Worm (Caenorhabditis elegans) whole organism, late embryonic: ENCODE results near the gene K07F5.6.
"Not testable (repeated sequence)": the region's sequence is repeated elsewhere in the genome, so short reads cannot be mapped to it uniquely, and the experiment has no call there.

Experiments
- ceh-14 ChIP-seq: sonication (generic microtip); optimal IDR thresholded peaks from 2 replicates; lab custom pipeline; 2016; ENCODE audit warnings: missing genotype, missing genetic modification characterization, missing compliant biosample characterization
- elt-2 ChIP-seq: sonication (generic microtip); optimal IDR thresholded peaks from 2 replicates; lab custom pipeline; 2016; ENCODE audit warnings: missing genetic modification reagents, missing genetic modification characterization, missing compliant biosample characterization
- ets-4 ChIP-seq: sonication (generic microtip); optimal IDR thresholded peaks from 2 replicates; lab custom pipeline; 2016; ENCODE audit warnings: missing genetic modification characterization, missing compliant biosample characterization
- fkh-6 ChIP-seq: sonication (generic microtip); optimal IDR thresholded peaks from 2 replicates; lab custom pipeline; 2016; ENCODE audit warnings: missing genetic modification characterization, missing compliant biosample characterization
- lin-11 ChIP-seq: fragments of 200-800 bp; sonication (Bioruptor generic); optimal IDR thresholded peaks from 2 replicates; lab custom pipeline; 2018; ENCODE audit warnings: mild to moderate bottlenecking, missing genetic modification characterization, missing compliant biosample characterization
- pqm-1 ChIP-seq: sonication (generic microtip); optimal IDR thresholded peaks from 2 replicates; lab custom pipeline; 2016; ENCODE audit warnings: missing genetic modification characterization, missing compliant biosample characterization

DNA sequence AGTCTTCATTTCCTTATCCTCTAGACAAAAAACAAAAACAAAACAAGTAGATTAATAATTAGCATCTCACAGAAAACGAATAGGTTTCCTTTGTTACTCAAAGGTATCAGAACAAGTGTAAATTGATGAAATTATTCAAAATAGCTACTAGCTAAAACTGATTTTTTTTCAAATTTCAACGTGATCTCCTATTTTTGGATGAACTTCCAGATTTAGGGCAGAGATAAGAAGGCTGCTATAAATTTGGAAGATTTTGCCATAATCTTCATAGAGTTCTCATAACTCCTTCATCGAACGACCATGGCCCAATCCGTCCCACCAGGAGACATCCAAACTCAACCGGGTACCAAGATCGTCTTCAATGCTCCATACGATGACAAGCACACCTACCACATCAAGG is 47.9 kb upstream of the K07F5.6 start, which contains the start of gene msp-77:
- TF ChIP-seq elt-2; lin-11 (tag; lab: Kevin White, UChicago); pqm-1; ceh-14; fkh-6; ets-4 (tag; lab: Kevin White, UChicago): not testable (repeated sequence)
